Fruit fly (Drosophila melanogaster): ENCODE results near the gene ND-B14.5A.

Gene ND-B14.5A

DNA sequence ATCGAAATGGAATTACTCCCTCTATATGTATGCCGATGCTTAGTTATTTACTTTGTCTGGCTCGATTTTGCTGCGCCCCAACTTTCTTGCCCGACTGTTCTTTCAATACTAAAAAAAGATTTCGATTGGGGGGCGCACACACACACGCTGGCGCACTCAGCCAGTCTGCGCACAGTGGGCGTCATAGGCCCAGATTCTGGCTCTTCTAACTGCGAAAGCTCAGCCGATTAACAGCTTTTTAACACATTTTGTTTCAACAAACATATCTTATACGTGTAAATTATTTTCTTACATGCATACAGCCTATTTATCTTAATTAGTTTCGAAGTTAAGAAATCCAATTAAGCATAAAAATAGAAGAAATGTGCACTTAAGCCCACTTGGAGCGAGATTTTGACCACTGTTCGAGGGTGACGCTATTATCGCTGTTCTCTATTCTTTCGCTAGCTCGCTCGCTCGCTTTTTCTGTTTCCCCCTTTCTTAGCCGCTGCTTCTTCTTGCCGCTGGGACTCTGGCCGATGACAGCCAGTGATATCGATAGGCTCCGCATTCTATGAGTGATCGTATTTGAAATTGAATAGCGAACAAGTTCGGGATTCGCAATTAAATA is 50.0 kb downstream of the ND-B14.5A start, which contains the start of gene Vinc (continued):
- no peak for TF ChIP-seq vnd (GFP tag; IDR thresholded peaks at IDR 0.05; ENCODE audit: partially characterized antibody)
- TF ChIP-seq E2f2 (GFP tag; IDR thresholded peaks at IDR 0.05), result peak; percentile 86
- TF ChIP-seq Fer1 (GFP tag; optimal IDR thresholded peaks at IDR 0.05), result peak; percentile 97
- peak; percentile 52 for TF ChIP-seq Hey (tag; optimal IDR thresholded peaks at IDR 0.05)
- TF ChIP-seq CG7556 (GFP tag; optimal IDR thresholded peaks at IDR 0.05), result peak; percentile 83
- peak; percentile 52; the same call in 1 of the 2 replicates for TF ChIP-seq chm (GFP tag; IDR thresholded peaks at IDR 0.05)
- TF ChIP-seq CG2199 (GFP tag; IDR thresholded peaks at IDR 0.05), result 0 out of 3 replicates have a peak, but pooled peaks have one; percentile 52
- TF ChIP-seq NfI (GFP tag; optimal IDR thresholded peaks at IDR 0.05), result peak; percentile 83
- peak; percentile 59; the same call in 1 of the 2 replicates for TF ChIP-seq CG32767 (GFP tag; IDR thresholded peaks at IDR 0.05)
- TF ChIP-seq Hand (GFP tag; optimal IDR thresholded peaks at IDR 0.05), result peak; percentile 86
- TF ChIP-seq Fer2 (tag; optimal IDR thresholded peaks at IDR 0.05), result peak; percentile 87
- TF ChIP-seq Doc3 (GFP tag; IDR thresholded peaks at IDR 0.05; ENCODE audit: partially characterized antibody), result no peak
- TF ChIP-seq en (GFP tag; optimal IDR thresholded peaks at IDR 0.05), result peak; percentile 82
- peak; percentile 84 for TF ChIP-seq CoRest (tag; optimal IDR thresholded peaks at IDR 0.05)
- TF ChIP-seq HmgZ (tag; optimal IDR thresholded peaks at IDR 0.05), result peak; percentile 88
- peak; percentile 85 for TF ChIP-seq D19A (tag; optimal IDR thresholded peaks at IDR 0.05)
- TF ChIP-seq lbe (GFP tag; optimal IDR thresholded peaks at IDR 0.05), result peak; percentile 75
- TF ChIP-seq ERR (GFP tag; optimal IDR thresholded peaks at IDR 0.05), result peak; percentile 78
- peak; percentile 62 for TF ChIP-seq CG31365 (tag; optimal IDR thresholded peaks at IDR 0.05)
- peak; percentile 35 for TF ChIP-seq CG13287 (GFP tag; IDR thresholded peaks at IDR 0.05; ENCODE audit: partially characterized antibody)
- TF ChIP-seq CG4328 (GFP tag; optimal IDR thresholded peaks at IDR 0.05), result peak; percentile 92
- peak; percentile 64 for TF ChIP-seq ttk (GFP tag; IDR thresholded peaks at IDR 0.05)
- TF ChIP-seq CG13123 (GFP tag; optimal IDR thresholded peaks at IDR 0.05), result peak; percentile 49
- peak; percentile 68 for TF ChIP-seq B-H1 (GFP tag; IDR thresholded peaks at IDR 0.05)
- TF ChIP-seq gsb-n (tag; optimal IDR thresholded peaks at IDR 0.05), result no peak
- TF ChIP-seq sisA (GFP tag; IDR thresholded peaks at IDR 0.05), result peak; percentile 82
- TF ChIP-seq unc-4 (GFP tag; IDR thresholded peaks at IDR 0.05; ENCODE audit: partially characterized antibody), result no peak
- peak; percentile 88 for TF ChIP-seq psq (GFP tag; optimal IDR thresholded peaks at IDR 0.05)
- TF ChIP-seq CG5180 (GFP tag; optimal IDR thresholded peaks at IDR 0.05), result peak; percentile 80
- TF ChIP-seq sqz (GFP tag; optimal IDR thresholded peaks at IDR 0.05), result peak; percentile 82
- peak; percentile 41 for TF ChIP-seq Mes4 (GFP tag; optimal IDR thresholded peaks at IDR 0.05)
- 0 out of 3 replicates have a peak, but pooled peaks have one; percentile 47 for TF ChIP-seq CG14860 (GFP tag; IDR thresholded peaks at IDR 0.05; ENCODE audit: partially characterized antibody)
- TF ChIP-seq CG10267 (tag; optimal IDR thresholded peaks at IDR 0.05), result peak; percentile 82
- TF ChIP-seq ranshi (GFP tag; IDR thresholded peaks at IDR 0.05), result peak; percentile 84
- peak; percentile 13 for TF ChIP-seq stwl (tag; optimal IDR thresholded peaks at IDR 0.05)
- TF ChIP-seq Oli (tag; optimal IDR thresholded peaks at IDR 0.05), result peak; percentile 81
- no peak for TF ChIP-seq CG17568 (GFP tag; optimal IDR thresholded peaks at IDR 0.05)
- peak; percentile 50; the same call in 1 of the 2 replicates for TF ChIP-seq Nf-YA (GFP tag; IDR thresholded peaks at IDR 0.05)
- no peak for TF ChIP-seq CG43689 (GFP tag; IDR thresholded peaks at IDR 0.05)
- TF ChIP-seq CG7963 (GFP tag; IDR thresholded peaks at IDR 0.05; ENCODE audit: partially characterized antibody), result 0 out of 3 replicates have a peak, but pooled peaks have one; percentile 7
- TF ChIP-seq bigmax (GFP tag; optimal IDR thresholded peaks at IDR 0.05), result no peak
- TF ChIP-seq CG3281 (GFP tag; optimal IDR thresholded peaks at IDR 0.05), result peak; percentile 95
- no peak for TF ChIP-seq pita (GFP tag; optimal IDR thresholded peaks at IDR 0.05)
- peak; percentile 67 for TF ChIP-seq ap (GFP tag; IDR thresholded peaks at IDR 0.05)
- 0 out of 2 replicates have a peak, but pooled peaks have one; percentile 37 for TF ChIP-seq nerfin-2 (GFP tag; IDR thresholded peaks at IDR 0.05; ENCODE audit: partially characterized antibody)
- peak; percentile 65 for TF ChIP-seq Ets97D (GFP tag; optimal IDR thresholded peaks at IDR 0.05)
- TF ChIP-seq CG12104 (GFP tag; optimal IDR thresholded peaks at IDR 0.05), result peak; percentile 74
- peak; percentile 75 for TF ChIP-seq repo (GFP tag; optimal IDR thresholded peaks at IDR 0.05)
